Fruit fly (Drosophila melanogaster) whole organism, embryonic: ENCODE results near the gene Tsf1.

ENCODE experiments used
- Aef1 ChIP-seq: fragments of 200-800 bp; sonication (Bioruptor generic); IDR thresholded peaks from 3 replicates; pipeline ENCODE4 v1.3.6; 2022; ENCODE audit warnings: missing biosample characterization, missing genetic modification characterization
- Atf3 ChIP-seq: fragments of 200-800 bp; sonication (Bioruptor generic); optimal IDR thresholded peaks from 3 replicates; lab custom pipeline; 2016; ENCODE audit warnings: missing biosample characterization, missing genetic modification characterization
- Awh ChIP-seq: fragments of 200-800 bp; sonication (Bioruptor generic); IDR thresholded peaks from 2 replicates; pipeline ENCODE4, ENCODE4 v1.3.6; 2022; ENCODE audit warnings: missing biosample characterization, missing genetic modification characterization
- B-H1 ChIP-seq: fragments of 200-800 bp; sonication (Bioruptor generic); IDR thresholded peaks from 3 replicates; pipeline ENCODE4 v1.3.6; 2022; ENCODE audit warnings: missing biosample characterization, missing genetic modification characterization
- CG11247 ChIP-seq: fragments of 200-800 bp; sonication (Bioruptor generic); IDR thresholded peaks from 2 replicates; pipeline ENCODE4 v1.3.6; 2022; ENCODE audit warnings: missing biosample characterization, missing genetic modification characterization
- CG11398 ChIP-seq: fragments of 200-800 bp; sonication (Bioruptor generic); optimal IDR thresholded peaks from 2 replicates; lab custom pipeline; 2016; ENCODE audit warnings: missing biosample characterization, missing genetic modification characterization
- CG12104 ChIP-seq: fragments of 200-800 bp; sonication (Bioruptor generic); optimal IDR thresholded peaks from 3 replicates; lab custom pipeline; 2016; ENCODE audit warnings: missing biosample characterization, missing genetic modification characterization
- CG12299 ChIP-seq: fragments of 200-800 bp; sonication (Bioruptor generic); optimal IDR thresholded peaks from 2 replicates; lab custom pipeline; 2018; ENCODE audit warnings: missing biosample characterization, mild to moderate bottlenecking, missing genetic modification characterization
- CG14050 ChIP-seq: fragments of 200-800 bp; sonication (Bioruptor generic); IDR thresholded peaks from 3 replicates; pipeline ENCODE4 v1.3.6; 2022; ENCODE audit warnings: missing biosample characterization, missing genetic modification characterization
- CG14710 ChIP-seq: fragments of 200-800 bp; sonication (Bioruptor generic); optimal IDR thresholded peaks from 3 replicates; lab custom pipeline; 2019; ENCODE audit warnings: missing biosample characterization, mild to moderate bottlenecking, missing genetic modification characterization, moderate library complexity
- CG14965 ChIP-seq: fragments of 200-800 bp; sonication (Bioruptor generic); optimal IDR thresholded peaks from 2 replicates; lab custom pipeline; 2016; ENCODE audit warnings: missing biosample characterization, missing genetic modification characterization, borderline replicate concordance
- CG15514 ChIP-seq: fragments of 200-800 bp; sonication (Bioruptor generic); optimal IDR thresholded peaks from 3 replicates; lab custom pipeline; 2017; ENCODE audit warnings: missing biosample characterization, missing genetic modification characterization, mild to moderate bottlenecking, moderate library complexity, missing genetic modification reagents
- CG18011 ChIP-seq: fragments of 200-800 bp; sonication (Bioruptor generic); optimal IDR thresholded peaks from 2 replicates; lab custom pipeline; 2017; ENCODE audit warnings: missing biosample characterization, missing genetic modification characterization, mild to moderate bottlenecking, moderate library complexity, missing genotype
- CG18599 ChIP-seq: fragments of 200-800 bp; sonication (Bioruptor generic); optimal IDR thresholded peaks from 3 replicates; lab custom pipeline; 2017; ENCODE audit warnings: missing biosample characterization, missing genetic modification characterization, mild to moderate bottlenecking, moderate library complexity, missing genetic modification reagents
- CG18619 ChIP-seq: fragments of 200-800 bp; sonication (Bioruptor generic); optimal IDR thresholded peaks from 3 replicates; lab custom pipeline; 2017; ENCODE audit warnings: missing biosample characterization, mild to moderate bottlenecking, missing genetic modification characterization
- CG2129 ChIP-seq: fragments of 200-800 bp; sonication (Bioruptor generic); IDR thresholded peaks from 2 replicates; pipeline ENCODE4 v1.3.6; 2022; ENCODE audit warnings: missing biosample characterization, missing genetic modification characterization; ENCODE audit not compliant: partially characterized antibody
- CG32772 ChIP-seq: fragments of 200-800 bp; sonication (Bioruptor generic); IDR thresholded peaks from 2 replicates; pipeline ENCODE4 v1.3.6; 2022; ENCODE audit warnings: missing biosample characterization, missing genetic modification characterization
- CG4360 ChIP-seq: fragments of 200-800 bp; sonication (Bioruptor generic); IDR thresholded peaks from 2 replicates; pipeline ENCODE4 v1.3.6; 2022; ENCODE audit warnings: missing biosample characterization, missing genetic modification characterization
- CG5180 ChIP-seq: fragments of 200-800 bp; sonication (Bioruptor generic); optimal IDR thresholded peaks from 3 replicates; lab custom pipeline; 2017; ENCODE audit warnings: missing biosample characterization, missing genetic modification characterization, mild to moderate bottlenecking, moderate library complexity, missing genetic modification reagents
- CG5245 ChIP-seq: fragments of 200-800 bp; sonication (Bioruptor generic); optimal IDR thresholded peaks from 3 replicates; lab custom pipeline; 2016; ENCODE audit warnings: missing biosample characterization, missing genetic modification characterization
- CG6175 ChIP-seq: fragments of 200-800 bp; sonication (Bioruptor generic); IDR thresholded peaks from 3 replicates; pipeline ENCODE4 v1.3.6; 2022; ENCODE audit warnings: missing biosample characterization, missing genetic modification characterization
- CG6813 ChIP-seq: fragments of 200-800 bp; sonication (Bioruptor generic); optimal IDR thresholded peaks from 2 replicates; lab custom pipeline; 2017; ENCODE audit warnings: missing biosample characterization, missing genetic modification characterization, mild to moderate bottlenecking, moderate library complexity, missing genetic modification reagents
- CG7556 ChIP-seq: fragments of 200-800 bp; sonication (Bioruptor generic); optimal IDR thresholded peaks from 2 replicates; lab custom pipeline; 2017; ENCODE audit warnings: missing biosample characterization, mild to moderate bottlenecking, missing genetic modification characterization
- CG9876 ChIP-seq: fragments of 200-800 bp; sonication (Bioruptor generic); optimal IDR thresholded peaks from 2 replicates; lab custom pipeline; 2016; ENCODE audit warnings: missing biosample characterization, missing genetic modification characterization
- CHES-1-like ChIP-seq: fragments of 200-800 bp; sonication (Bioruptor generic); optimal IDR thresholded peaks from 2 replicates; lab custom pipeline; 2016; ENCODE audit warnings: missing biosample characterization, missing genetic modification characterization
- HmgD ChIP-seq: fragments of 200-800 bp; sonication (Bioruptor generic); optimal IDR thresholded peaks from 3 replicates; lab custom pipeline; 2016; ENCODE audit warnings: missing biosample characterization, missing genetic modification characterization
- HmgZ ChIP-seq: fragments of 200-800 bp; sonication (Bioruptor generic); optimal IDR thresholded peaks from 2 replicates; lab custom pipeline; 2018; ENCODE audit warnings: missing biosample characterization, mild to moderate bottlenecking, missing genetic modification characterization
- Lim3 ChIP-seq: fragments of 200-800 bp; sonication (Bioruptor generic); IDR thresholded peaks from 2 replicates; pipeline ENCODE4 v1.3.6; 2022; ENCODE audit warnings: missing biosample characterization, missing genetic modification characterization
- MTF-1 ChIP-seq: fragments of 200-800 bp; sonication (Bioruptor generic); optimal IDR thresholded peaks from 2 replicates; lab custom pipeline; 2018; ENCODE audit warnings: missing biosample characterization, mild to moderate bottlenecking, missing genetic modification characterization, borderline replicate concordance
- Mad ChIP-seq: fragments of 200-800 bp; sonication (Bioruptor generic); optimal IDR thresholded peaks from 2 replicates; lab custom pipeline; 2016; ENCODE audit warnings: missing biosample characterization, missing genetic modification characterization
- NfI ChIP-seq: fragments of 200-800 bp; sonication (Bioruptor generic); optimal IDR thresholded peaks from 3 replicates; lab custom pipeline; 2018; ENCODE audit warnings: missing biosample characterization, mild to moderate bottlenecking, missing genetic modification characterization, moderate library complexity
- ash1 ChIP-seq: fragments of 200-800 bp; sonication (Bioruptor generic); optimal IDR thresholded peaks from 2 replicates; lab custom pipeline; 2018; ENCODE audit warnings: missing biosample characterization, mild to moderate bottlenecking, missing genetic modification characterization
- bcd ChIP-seq: fragments of 200-800 bp; sonication (Bioruptor generic); optimal IDR thresholded peaks from 2 replicates; lab custom pipeline; 2017; ENCODE audit warnings: missing biosample characterization, mild to moderate bottlenecking, missing genetic modification characterization
- corto ChIP-seq: fragments of 200-800 bp; sonication (Bioruptor generic); optimal IDR thresholded peaks from 2 replicates; lab custom pipeline; 2016; ENCODE audit warnings: missing biosample characterization, mild to moderate bottlenecking, missing genetic modification characterization, moderate library complexity
- crp ChIP-seq, 2 experiments: fragments of 200-800 bp; sonication (Bioruptor generic); optimal IDR thresholded peaks; 2 replicates in 1 of 2; 3 replicates in 1 of 2; lab custom pipeline; 2017; ENCODE audit warnings: missing biosample characterization in 2 of 2, missing genetic modification characterization in 2 of 2, mild to moderate bottlenecking in 1 of 2, moderate library complexity in 1 of 2
- dan ChIP-seq: fragments of 200-800 bp; sonication (Bioruptor generic); IDR thresholded peaks from 2 replicates; pipeline ENCODE4 v1.3.6; 2022; ENCODE audit warnings: missing biosample characterization, missing genetic modification characterization
- eyg ChIP-seq: fragments of 200-800 bp; sonication (Bioruptor generic); optimal IDR thresholded peaks from 3 replicates; lab custom pipeline; 2016; ENCODE audit warnings: missing biosample characterization, missing genetic modification characterization
- gcm ChIP-seq: fragments of 200-800 bp; sonication (Bioruptor generic); optimal IDR thresholded peaks from 2 replicates; lab custom pipeline; 2019; ENCODE audit warnings: missing biosample characterization, mild to moderate bottlenecking, missing genetic modification characterization, moderate library complexity
- hbn ChIP-seq: fragments of 200-800 bp; sonication (Bioruptor generic); IDR thresholded peaks from 2 replicates; pipeline ENCODE4 v1.3.6; 2022; ENCODE audit warnings: missing biosample characterization, missing genetic modification characterization; ENCODE audit not compliant: partially characterized antibody
- kah ChIP-seq: fragments of 200-800 bp; sonication (Bioruptor generic); optimal IDR thresholded peaks from 2 replicates; lab custom pipeline; 2018; ENCODE audit warnings: missing biosample characterization, mild to moderate bottlenecking, missing genetic modification characterization
- nau ChIP-seq: fragments of 200-800 bp; sonication (Bioruptor generic); optimal IDR thresholded peaks from 3 replicates; lab custom pipeline; 2017; ENCODE audit warnings: missing biosample characterization, mild to moderate bottlenecking, missing genetic modification characterization, missing genetic modification reagents
- otp ChIP-seq: fragments of 200-800 bp; sonication (Bioruptor generic); IDR thresholded peaks from 3 replicates; pipeline ENCODE4, ENCODE4 v1.3.6; 2022; ENCODE audit warnings: missing biosample characterization, missing genetic modification characterization
- rib ChIP-seq: fragments of 200-800 bp; sonication (Bioruptor generic); IDR thresholded peaks from 2 replicates; pipeline ENCODE4 v1.3.6; 2022; ENCODE audit warnings: missing biosample characterization, missing genetic modification characterization
- run ChIP-seq: fragments of 200-800 bp; sonication (Bioruptor generic); optimal IDR thresholded peaks from 3 replicates; lab custom pipeline; 2018; ENCODE audit warnings: missing biosample characterization, mild to moderate bottlenecking, missing genetic modification characterization
- scrt ChIP-seq: fragments of 200-800 bp; sonication (Bioruptor generic); optimal IDR thresholded peaks from 2 replicates; lab custom pipeline; 2018; ENCODE audit warnings: missing biosample characterization, mild to moderate bottlenecking, missing genetic modification characterization, moderate library complexity
- sens ChIP-seq: fragments of 200-800 bp; sonication (Bioruptor generic); peaks from one replicate; lab custom pipeline; 2016; ENCODE audit warnings: missing biosample characterization, missing genetic modification characterization
- unc-4 ChIP-seq: fragments of 200-800 bp; sonication (Bioruptor generic); IDR thresholded peaks from 2 replicates; pipeline ENCODE4 v1.3.6; 2022; ENCODE audit warnings: missing biosample characterization, missing genetic modification characterization; ENCODE audit not compliant: partially characterized antibody
- vfl ChIP-seq: fragments of 200-800 bp; sonication (Bioruptor generic); optimal IDR thresholded peaks from 2 replicates; lab custom pipeline; 2016; ENCODE audit warnings: missing biosample characterization, missing genetic modification characterization
- wdn ChIP-seq: fragments of 200-800 bp; sonication (Bioruptor generic); IDR thresholded peaks from 2 replicates; pipeline ENCODE4 v1.3.6; 2022; ENCODE audit warnings: missing biosample characterization, missing genetic modification characterization

The Tsf1 gene

DNA sequence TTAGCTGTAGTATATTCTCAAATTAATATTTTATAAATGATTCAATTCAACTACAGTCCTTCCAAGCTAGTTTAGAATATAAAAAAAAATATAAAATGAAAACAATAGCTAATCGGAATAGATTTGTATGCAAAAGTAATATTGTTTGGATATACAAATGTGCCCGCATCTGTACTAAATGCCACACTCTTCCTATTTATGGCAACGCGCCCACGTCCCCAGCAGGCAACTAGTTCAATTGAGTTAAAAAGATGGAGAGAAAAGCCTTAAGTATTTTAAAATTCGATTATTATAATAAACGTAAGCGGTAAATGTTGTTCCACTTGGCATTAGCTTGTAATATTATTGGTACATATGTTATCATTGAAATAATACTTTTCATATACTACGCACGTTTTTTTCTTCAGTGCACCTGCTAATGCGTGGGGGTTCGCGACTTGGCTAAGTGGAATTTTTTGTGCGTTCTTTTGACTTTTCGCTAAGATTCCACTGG, 18.7 kb downstream of the Tsf1 start (continued):
- TF ChIP-seq HmgZ = peak; percentile 1
- no peak for TF ChIP-seq vfl (GFP tag; lab: Kevin White, UChicago)
- peak; percentile 22 for TF ChIP-seq CG18011 (GFP tag; lab: Kevin White, UChicago)
- TF ChIP-seq wdn (GFP tag; lab: Robert Waterston, UW) = 0 out of 2 replicates have a peak, but pooled peaks have one; percentile 25
- no peak for TF ChIP-seq Mad (GFP tag; lab: Kevin White, UChicago)
- no peak; the same call in 1 of the 3 replicates for TF ChIP-seq B-H1
- no peak for TF ChIP-seq CG11398 (GFP tag; lab: Kevin White, UChicago)
- no peak for TF ChIP-seq CG5245 (GFP tag; lab: Kevin White, UChicago)
- TF ChIP-seq CG9876 (GFP tag; lab: Kevin White, UChicago) = peak; percentile 5
- TF ChIP-seq ash1 (GFP tag; lab: Kevin White, UChicago) = no peak
- TF ChIP-seq CG2129 (GFP tag; lab: Robert Waterston, UW) = no peak
- peak; percentile 54 for TF ChIP-seq NfI (GFP tag; lab: Kevin White, UChicago)
- no peak for TF ChIP-seq eyg
- TF ChIP-seq CHES-1-like (GFP tag; lab: Kevin White, UChicago) = no peak
- TF ChIP-seq Atf3 (GFP tag; lab: Kevin White, UChicago) = peak; percentile 20
- TF ChIP-seq Aef1 (GFP tag; lab: Robert Waterston, UW) = peak; percentile 42; the same call in 1 of the 3 replicates
- 0 out of 2 replicates have a peak, but pooled peaks have one; percentile 44 for TF ChIP-seq Awh
- peak in 1 of 2 experiments; percentile 16 for TF ChIP-seq crp (GFP tag; optimal IDR thresholded peaks at IDR 0.05; lab: Kevin White, UChicago)
- no peak for TF ChIP-seq corto (GFP tag; lab: Kevin White, UChicago)
- 0 out of 3 replicates have a peak, but pooled peaks have one; percentile 19 for TF ChIP-seq CG6175 (GFP tag; lab: Robert Waterston, UW)
- TF ChIP-seq sens = peak; percentile 94
- no peak for TF ChIP-seq MTF-1
- TF ChIP-seq CG5180 (GFP tag; lab: Kevin White, UChicago) = peak; percentile 25
- no peak for TF ChIP-seq CG11247 (GFP tag; lab: Robert Waterston, UW)
- TF ChIP-seq run = no peak
- TF ChIP-seq hbn (GFP tag; lab: Robert Waterston, UW) = no peak
- peak; percentile 66 for TF ChIP-seq CG18619 (GFP tag; lab: Kevin White, UChicago)
- no peak for TF ChIP-seq CG12299 (tag; lab: Kevin White, UChicago)
- no peak for TF ChIP-seq CG14965 (GFP tag; lab: Kevin White, UChicago)
- TF ChIP-seq Lim3 (GFP tag; lab: Robert Waterston, UW) = no peak; the same call in 1 of the 2 replicates
- TF ChIP-seq CG12104 (GFP tag; lab: Kevin White, UChicago) = peak; percentile 55
- peak; percentile 72 for TF ChIP-seq bcd (GFP tag; lab: Kevin White, UChicago)
- no peak for TF ChIP-seq HmgD (GFP tag; lab: Kevin White, UChicago)
- TF ChIP-seq gcm = peak; percentile 59
- peak; percentile 52 for TF ChIP-seq CG14710 (tag; lab: Kevin White, UChicago)
- peak; percentile 61 for TF ChIP-seq CG18599 (GFP tag; lab: Kevin White, UChicago)
- TF ChIP-seq CG7556 (GFP tag; lab: Kevin White, UChicago) = peak; percentile 65
- TF ChIP-seq kah = peak; percentile 15
- no peak for TF ChIP-seq nau (GFP tag; lab: Kevin White, UChicago)
- TF ChIP-seq CG6813 (GFP tag; lab: Kevin White, UChicago) = peak; percentile 24
- TF ChIP-seq CG15514 = peak; percentile 48
- TF ChIP-seq unc-4 (GFP tag; lab: Robert Waterston, UW) = no peak
- no peak for TF ChIP-seq dan
- no peak for TF ChIP-seq scrt (GFP tag; lab: Kevin White, UChicago)
- peak; percentile 37; the same call in 1 of the 2 replicates for TF ChIP-seq CG32772 (GFP tag; lab: Robert Waterston, UW)
- TF ChIP-seq otp (GFP tag; lab: Robert Waterston, UW) = no peak
- no peak for TF ChIP-seq CG4360 (GFP tag; lab: Robert Waterston, UW)
- peak; percentile 9; the same call in 1 of the 3 replicates for TF ChIP-seq CG14050 (GFP tag; lab: Robert Waterston, UW)
- no peak for TF ChIP-seq rib (GFP tag; lab: Robert Waterston, UW)
